Worm (Caenorhabditis elegans) whole organism, young adult: ENCODE data around the gene K08H2.5.

Source experiments
- F10E7.11 ChIP-seq: sonication (generic microtip); optimal IDR thresholded peaks from 2 replicates; lab custom pipeline; 2017; ENCODE audit warnings: mild to moderate bottlenecking, missing genetic modification characterization, moderate library complexity, missing compliant biosample characterization
- F22D6.2 ChIP-seq: sonication (generic microtip); optimal IDR thresholded peaks from 2 replicates; lab custom pipeline; 2016; ENCODE audit warnings: mild to moderate bottlenecking, missing genetic modification characterization, missing compliant biosample characterization
- F57A8.1 ChIP-seq: fragments of 200-800 bp; sonication (Bioruptor generic); optimal IDR thresholded peaks from 2 replicates; lab custom pipeline; 2018; ENCODE audit warnings: mild to moderate bottlenecking, missing genetic modification characterization, moderate library complexity, missing compliant biosample characterization
- T26A5.8 ChIP-seq: sonication (generic microtip); optimal IDR thresholded peaks from 2 replicates; lab custom pipeline; 2016; ENCODE audit warnings: missing genetic modification characterization, missing compliant biosample characterization
- Y67H2A.10 ChIP-seq: fragments of 200-800 bp; sonication (Bioruptor generic); conservative IDR thresholded peaks from 2 replicates; pipeline ENCODE4 v1.3.6; 2022; ENCODE audit warnings: missing genetic modification reagents, missing genetic modification characterization, missing compliant biosample characterization
- Y95B8A.8 ChIP-seq: fragments of 200-800 bp; sonication (Bioruptor generic); IDR thresholded peaks from 2 replicates; pipeline ENCODE4 v1.3.6; 2022; ENCODE audit warnings: missing genetic modification reagents, missing genetic modification characterization, missing compliant biosample characterization
- atf-7 ChIP-seq: sonication (generic microtip); optimal IDR thresholded peaks from 2 replicates; lab custom pipeline; 2017; ENCODE audit warnings: mild to moderate bottlenecking, missing genetic modification characterization, missing compliant biosample characterization
- attf-3 ChIP-seq: fragments of 200-800 bp; sonication (Bioruptor generic); conservative IDR thresholded peaks from 2 replicates; pipeline ENCODE4 v1.3.6; 2022; ENCODE audit warnings: missing genetic modification reagents, missing genetic modification characterization, missing compliant biosample characterization
- attf-5 ChIP-seq: fragments of 200-800 bp; sonication (Bioruptor generic); optimal IDR thresholded peaks from 2 replicates; lab custom pipeline; 2018; ENCODE audit warnings: mild to moderate bottlenecking, missing genetic modification characterization, missing compliant biosample characterization
- attf-6 ChIP-seq: fragments of 200-800 bp; sonication (Bioruptor generic); IDR thresholded peaks from 2 replicates; pipeline ENCODE4 v1.3.6; 2022; ENCODE audit warnings: missing genetic modification reagents, missing genetic modification characterization, missing compliant biosample characterization
- ccch-3 ChIP-seq: fragments of 200-800 bp; sonication (Bioruptor generic); optimal IDR thresholded peaks from 2 replicates; lab custom pipeline; 2018; ENCODE audit warnings: mild to moderate bottlenecking, missing genetic modification characterization, missing compliant biosample characterization
- ceh-100 ChIP-seq: fragments of 200-800 bp; sonication (Bioruptor generic); IDR thresholded peaks from 2 replicates; pipeline ENCODE4 v1.3.6; 2022; ENCODE audit warnings: missing genetic modification reagents, missing genetic modification characterization, missing compliant biosample characterization
- egl-44 ChIP-seq: fragments of 200-800 bp; sonication (Bioruptor generic); IDR thresholded peaks from 2 replicates; pipeline ENCODE4 v1.3.6; 2022; ENCODE audit warnings: missing genetic modification reagents, missing genetic modification characterization, missing compliant biosample characterization
- ekl-4 ChIP-seq: fragments of 200-800 bp; sonication (Bioruptor generic); IDR thresholded peaks from 2 replicates; pipeline ENCODE4 v1.3.6; 2022; ENCODE audit warnings: missing genetic modification reagents, missing genetic modification characterization, missing compliant biosample characterization
- fkh-3 ChIP-seq: sonication (generic microtip); optimal IDR thresholded peaks from 2 replicates; lab custom pipeline; 2016; ENCODE audit warnings: mild to moderate bottlenecking, missing genetic modification characterization, missing compliant biosample characterization
- hlh-26 ChIP-seq: fragments of 200-800 bp; sonication (Bioruptor generic); conservative IDR thresholded peaks from 2 replicates; pipeline ENCODE4 v1.3.6; 2022; ENCODE audit warnings: missing genetic modification reagents, missing genetic modification characterization, missing compliant biosample characterization
- hmg-20 ChIP-seq: fragments of 200-800 bp; sonication (Bioruptor generic); IDR thresholded peaks from 2 replicates; pipeline ENCODE4 v1.3.6; 2022; ENCODE audit warnings: missing genetic modification reagents, missing genetic modification characterization, missing compliant biosample characterization
- hrde-1 ChIP-seq: sonication (generic microtip); optimal IDR thresholded peaks from 2 replicates; lab custom pipeline; 2016; ENCODE audit warnings: missing genetic modification characterization, mild to moderate bottlenecking, missing compliant biosample characterization, moderate library complexity, missing genotype, missing genetic modification reagents, borderline replicate concordance
- let-607 ChIP-seq, 2 experiments: fragments of 200-800 bp in 1 of 2; sonication (Bioruptor generic) in 1 of 2; sonication (generic microtip) in 1 of 2; optimal IDR thresholded peaks; 2 replicates each; lab custom pipeline; 2016 to 2018; ENCODE audit warnings: mild to moderate bottlenecking in 2 of 2, missing compliant biosample characterization in 2 of 2, missing genetic modification characterization in 2 of 2, moderate library complexity in 2 of 2, missing genotype in 1 of 2
- lin-35 ChIP-seq, 3 experiments: fragments of 150-350 bp in 2 of 3; sonication (generic microtip) in 1 of 3; optimal IDR thresholded peaks; 2 replicates each; lab custom pipeline; 2014 to 2018; ENCODE audit warnings: missing biosample characterization in 3 of 3, missing genetic modification characterization in 3 of 3, missing genetic modification reagents in 3 of 3
- madf-6 ChIP-seq: fragments of 200-800 bp; sonication (Bioruptor generic); IDR thresholded peaks from 2 replicates; pipeline ENCODE4 v1.3.6; 2022; ENCODE audit warnings: missing genetic modification reagents, missing genetic modification characterization, missing compliant biosample characterization
- madf-8 ChIP-seq: fragments of 200-800 bp; sonication (Bioruptor generic); conservative IDR thresholded peaks from 2 replicates; pipeline ENCODE4 v1.3.6; 2022; ENCODE audit warnings: missing genetic modification reagents, missing genetic modification characterization, missing compliant biosample characterization
- nfya-1 ChIP-seq: sonication (generic microtip); optimal IDR thresholded peaks from 2 replicates; lab custom pipeline; 2017; ENCODE audit warnings: antibody characterized with exemption, missing compliant biosample characterization, missing genetic modification characterization, borderline replicate concordance; ENCODE audit not compliant: insufficient read depth
- nfya-2 ChIP-seq: fragments of 200-800 bp; sonication (Bioruptor generic); IDR thresholded peaks from 2 replicates; pipeline ENCODE4 v1.3.6; 2022; ENCODE audit warnings: missing genetic modification reagents, missing genetic modification characterization, missing compliant biosample characterization
- nhr-120 ChIP-seq: fragments of 200-800 bp; sonication (Bioruptor generic); IDR thresholded peaks from 2 replicates; pipeline ENCODE4 v1.3.6; 2022; ENCODE audit warnings: missing genetic modification characterization, missing compliant biosample characterization
- pha-4 ChIP-seq: fragments of 150-350 bp; sonication (generic microtip); optimal IDR thresholded peaks from 2 replicates; lab custom pipeline; 2014; ENCODE audit warnings: missing biosample characterization, missing genetic modification reagents, missing genetic modification characterization
- rec-8 ChIP-seq, 2 experiments: sonication (generic microtip); optimal IDR thresholded peaks; 2 replicates each; lab custom pipeline; 2016; ENCODE audit warnings: mild to moderate bottlenecking in 2 of 2, missing genetic modification characterization in 2 of 2, missing genetic modification reagents in 2 of 2, missing genotype in 2 of 2, missing biosample characterization in 1 of 2, missing compliant biosample characterization in 1 of 2, moderate library complexity in 1 of 2
- sea-2 ChIP-seq: fragments of 200-800 bp; sonication (Bioruptor generic); IDR thresholded peaks from 2 replicates; pipeline ENCODE4 v1.3.6; 2022; ENCODE audit warnings: missing genetic modification characterization, missing compliant biosample characterization
- snpc-1.3 ChIP-seq: sonication (generic microtip); optimal IDR thresholded peaks from 2 replicates; lab custom pipeline; 2017; ENCODE audit warnings: missing genetic modification characterization, mild to moderate bottlenecking, missing compliant biosample characterization, antibody characterized with exemption, moderate library complexity, missing genotype, missing genetic modification reagents; ENCODE audit not compliant: insufficient read depth
- unc-62 ChIP-seq: fragments of 150-350 bp; optimal IDR thresholded peaks from 2 replicates; lab custom pipeline; 2014; ENCODE audit warnings: missing biosample characterization, missing genetic modification reagents, missing genetic modification characterization
- xnd-1 ChIP-seq: sonication (generic microtip); optimal IDR thresholded peaks from 2 replicates; lab custom pipeline; 2016; ENCODE audit warnings: missing genotype, missing genetic modification reagents, missing genetic modification characterization, missing compliant biosample characterization
- zim-3 ChIP-seq: sonication (generic microtip); optimal IDR thresholded peaks from 2 replicates; lab custom pipeline; 2017; ENCODE audit warnings: mild to moderate bottlenecking, missing genetic modification characterization, moderate library complexity, missing compliant biosample characterization
- ztf-28 ChIP-seq: fragments of 200-800 bp; sonication (Bioruptor generic); IDR thresholded peaks from 2 replicates; pipeline ENCODE4 v1.3.6; 2022; ENCODE audit warnings: missing genetic modification reagents, missing genetic modification characterization, missing compliant biosample characterization
- ztf-6 ChIP-seq: fragments of 200-800 bp; sonication (Bioruptor generic); IDR thresholded peaks from 2 replicates; pipeline ENCODE4 v1.3.6; 2022; ENCODE audit warnings: missing genetic modification reagents, missing genetic modification characterization, missing compliant biosample characterization

Gene K08H2.5

ce11 chrX:13237102-13237501, 5.0 kb downstream of the K08H2.5 start, which contains the start of gene K08H2.3:
Gene K08H2.3 (plus strand): TSS chrX:13237402.
- no peak for TF ChIP-seq Y95B8A.8 (GFP tag; lab: Robert Waterston, UW)

ce11 chrX:13234879-13235278, 7.3 kb downstream of the K08H2.5 start, which contains the start of gene K08H2.2:
Gene K08H2.2 (minus strand): TSS chrX:13234979.
- TF ChIP-seq unc-62 (GFP tag; lab: Kevin White, UChicago) (no peak), fkh-3 (tag; lab: Kevin White, UChicago) (no peak), madf-8 (GFP tag; lab: Robert Waterston, UW) (no peak)

DNA sequence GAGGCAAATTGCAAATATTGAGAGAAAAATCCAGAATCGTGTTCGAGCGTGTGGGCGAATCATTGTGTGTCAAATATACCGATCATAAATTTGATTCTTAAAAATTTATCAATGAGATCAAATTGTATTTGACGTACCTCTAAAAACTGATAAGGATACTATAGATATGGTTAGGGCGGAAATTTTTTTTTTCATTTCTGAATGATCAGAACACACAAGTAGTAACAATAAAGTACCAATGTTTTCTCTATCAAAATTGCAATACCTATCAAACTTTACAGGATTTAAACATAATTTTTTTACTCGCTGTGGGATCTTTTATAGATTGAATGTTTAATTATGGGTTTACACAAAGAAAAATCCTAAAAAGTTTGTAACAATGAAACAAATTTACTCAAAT, 9.9 kb downstream of the K08H2.5 start, which contains the start of gene bgnt-1.5:
Gene bgnt-1.5, minus strand, starts transcription at position 101 of the 400 bp plus-strand sequence.
- TF ChIP-seq let-607 (tag; optimal IDR thresholded peaks at IDR 0.05; lab: Kevin White, UChicago) (no peak), xnd-1 (tag; lab: Kevin White, UChicago) (no peak), ccch-3 (GFP tag; lab: Kevin White, UChicago) (no peak), Y67H2A.10 (no peak), rec-8 (tag; optimal IDR thresholded peaks at IDR 0.05; lab: Kevin White, UChicago) (no peak), madf-6 (GFP tag; lab: Robert Waterston, UW) (no peak), ztf-28 (GFP tag; lab: Robert Waterston, UW) (no peak), nhr-120 (GFP tag; lab: Robert Waterston, UW) (no peak), ztf-6 (no peak), hlh-26 (GFP tag; lab: Robert Waterston, UW) (no peak), ekl-4 (GFP tag; lab: Robert Waterston, UW) (no peak), attf-5 (no peak), nfya-1 (tag; lab: Kevin White, UChicago) (no peak), attf-3 (GFP tag; lab: Robert Waterston, UW) (no peak), F22D6.2 (tag; lab: Kevin White, UChicago) (no peak), egl-44 (GFP tag; lab: Robert Waterston, UW) (no peak), snpc-1.3 (tag; lab: Kevin White, UChicago) (no peak), hrde-1 (no peak), attf-6 (GFP tag; lab: Robert Waterston, UW) (no peak)

DNA sequence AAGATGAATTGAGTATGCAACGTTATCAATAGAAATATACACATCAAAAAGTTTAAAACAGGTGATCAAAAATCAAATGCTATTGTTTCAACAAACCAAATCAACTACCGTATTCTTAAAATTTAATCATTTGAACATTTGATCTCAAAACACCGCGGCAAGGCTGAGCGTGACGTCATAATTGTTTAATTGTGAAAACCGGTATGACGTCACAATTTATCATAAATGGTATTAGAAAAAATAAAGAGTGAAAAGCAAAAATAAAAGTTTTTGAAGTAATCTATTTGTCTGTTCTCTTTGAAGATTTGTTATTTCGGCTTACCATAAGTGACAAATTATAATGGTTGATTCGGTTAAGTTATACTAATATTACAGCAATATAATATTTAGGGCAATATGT, 14.4 kb downstream of the K08H2.5 start:
- TF ChIP-seq nfya-2 (GFP tag; lab: Robert Waterston, UW) (no peak), atf-7 (no peak), pha-4 (tag; lab: Kevin White, UChicago) (no peak), F10E7.11 (tag; lab: Kevin White, UChicago) (no peak), madf-8 (GFP tag; lab: Robert Waterston, UW) (no peak), hmg-20 (GFP tag; lab: Robert Waterston, UW) (no peak), lin-35 (GFP tag; optimal IDR thresholded peaks at IDR 0.05; lab: Kevin White, UChicago) (no peak), ekl-4 (GFP tag; lab: Robert Waterston, UW) (no peak), T26A5.8 (tag; lab: Kevin White, UChicago) (no peak), sea-2 (no peak), zim-3 (tag; lab: Kevin White, UChicago) (no peak), unc-62 (GFP tag; lab: Kevin White, UChicago) (no peak), ceh-100 (GFP tag; lab: Robert Waterston, UW) (no peak), F57A8.1 (GFP tag; lab: Kevin White, UChicago) (no peak), egl-44 (GFP tag; lab: Robert Waterston, UW) (no peak)
